Worm (Caenorhabditis elegans): ENCODE measurements around the gene F41E6.15.

The F41E6.15 gene

ce11 chrV:8641266-8641665, 38.7 kb upstream of the F41E6.15 start, which contains the start of gene F28A12.3:
TSS of gene F28A12.3 (minus strand) at chrV:8641366.
- TF ChIP-seq T23F11.4 (GFP tag; optimal IDR thresholded peaks at IDR 0.05) (no peak), sox-2 (GFP tag; IDR thresholded peaks at IDR 0.05) (no peak), ama-1 (optimal IDR thresholded peaks at IDR 0.05) (no peak), tbx-2 (tag; optimal IDR thresholded peaks at IDR 0.05) (no peak), C08G9.2 (tag; optimal IDR thresholded peaks at IDR 0.05) (no peak), ceh-9 (tag; optimal IDR thresholded peaks at IDR 0.05) (no peak), pqm-1 (tag; optimal IDR thresholded peaks at IDR 0.05) (no peak), C38D4.7 (GFP tag; optimal IDR thresholded peaks at IDR 0.05) (no peak), nhr-232 (tag; optimal IDR thresholded peaks at IDR 0.05) (no peak), npax-4 (tag; optimal IDR thresholded peaks at IDR 0.05) (no peak), ahr-1 (tag; optimal IDR thresholded peaks at IDR 0.05) (no peak), ceh-24 (tag; optimal IDR thresholded peaks at IDR 0.05) (no peak), hlh-15 (tag; optimal IDR thresholded peaks at IDR 0.05) (no peak), nfya-1 (tag; optimal IDR thresholded peaks at IDR 0.05) (no peak), sdc-2 (tag; optimal IDR thresholded peaks at IDR 0.05) (no peak), K09A11.1 (tag; optimal IDR thresholded peaks at IDR 0.05; ENCODE audit: insufficient read depth) (no peak), ceh-19 (GFP tag; optimal IDR thresholded peaks at IDR 0.05) (no peak), fax-1 (tag; optimal IDR thresholded peaks at IDR 0.05) (no peak), odd-2 (tag; optimal IDR thresholded peaks at IDR 0.05) (no peak)

ce11 chrV:8637666-8638271, 35.2 kb upstream of the F41E6.15 start, which contains the start of the genes F28A12.10 and acd-4:
TSS of gene F28A12.10 (minus strand) at chrV:8637766.
TSS of gene acd-4 (plus strand) at chrV:8638221.
- TF ChIP-seq ztf-16 (tag; optimal IDR thresholded peaks at IDR 0.05) (no peak), tbx-7 (tag; optimal IDR thresholded peaks at IDR 0.05) (no peak), ceh-18 (tag; optimal IDR thresholded peaks at IDR 0.05) (no peak), T23F11.4 (GFP tag; optimal IDR thresholded peaks at IDR 0.05) (no peak), unc-55 (GFP tag; optimal IDR thresholded peaks at IDR 0.05) (no peak), ama-1 (optimal IDR thresholded peaks at IDR 0.05) (no peak), syd-9 (tag; optimal IDR thresholded peaks at IDR 0.05) (no peak)

ce11 chrV:8636907-8637306, 34.4 kb upstream of the F41E6.15 start, which contains the start of gene grl-12:
TSS of gene grl-12 (minus strand) at chrV:8637007.
- TF ChIP-seq fax-1 (tag; optimal IDR thresholded peaks at IDR 0.05) (no peak), F13H6.1 (tag; optimal IDR thresholded peaks at IDR 0.05) (no peak), pha-2 (tag; optimal IDR thresholded peaks at IDR 0.05) (no peak), nhr-232 (tag; optimal IDR thresholded peaks at IDR 0.05) (no peak), ztf-16 (tag; optimal IDR thresholded peaks at IDR 0.05) (no peak)

ce11 chrV:8635575-8635974, 33.0 kb upstream of the F41E6.15 start, which contains the start of gene oac-29:
TSS of gene oac-29 (minus strand) at chrV:8635675.
- TF ChIP-seq Y22D7AL.16 (tag; optimal IDR thresholded peaks at IDR 0.05), result no peak
- TF ChIP-seq hlh-15 (tag; optimal IDR thresholded peaks at IDR 0.05), result no peak
- no peak for TF ChIP-seq odd-2 (tag; optimal IDR thresholded peaks at IDR 0.05)
- TF ChIP-seq dve-1 (tag; optimal IDR thresholded peaks at IDR 0.05), result no peak
- TF ChIP-seq unc-3 (GFP tag; conservative IDR thresholded peaks at IDR 0.05), result no peak
- no peak for TF ChIP-seq unc-3 (tag; optimal IDR thresholded peaks at IDR 0.05)

- no peak for TF ChIP-seq ttx-3 (tag; optimal IDR thresholded peaks at IDR 0.05)
- TF ChIP-seq unc-86 (tag; optimal IDR thresholded peaks at IDR 0.05), result no peak
- TF ChIP-seq hlh-13 (GFP tag; optimal IDR thresholded peaks at IDR 0.05), result no peak
- TF ChIP-seq sox-4 (tag; optimal IDR thresholded peaks at IDR 0.05), result no peak
- TF ChIP-seq T23F11.4 (GFP tag; optimal IDR thresholded peaks at IDR 0.05), result no peak
- TF ChIP-seq eyg-1 (tag; optimal IDR thresholded peaks at IDR 0.05), result no peak
- no peak for TF ChIP-seq npax-4 (tag; optimal IDR thresholded peaks at IDR 0.05)
- no peak for TF ChIP-seq sdc-2 (tag; optimal IDR thresholded peaks at IDR 0.05)
- TF ChIP-seq fax-1 (tag; optimal IDR thresholded peaks at IDR 0.05), result no peak
- TF ChIP-seq elt-2 (tag; optimal IDR thresholded peaks at IDR 0.05), result no peak
- TF ChIP-seq gmeb-2 (tag; optimal IDR thresholded peaks at IDR 0.05), result no peak
- TF ChIP-seq Y22D7AL.16 (tag; optimal IDR thresholded peaks at IDR 0.05), result no peak
- TF ChIP-seq ztf-16 (tag; optimal IDR thresholded peaks at IDR 0.05), result no peak
Observed at ce11 chrV:8632788-8633187, 30.2 kb upstream of the F41E6.15 start.

Data from whole organism, late embryonic.